Fruit fly (Drosophila melanogaster): ENCODE measurements around the gene CG3610.
A peak's percentile ranks its signal among the peaks of the same experiment; 100 is the strongest.

The CG3610 gene

DNA sequence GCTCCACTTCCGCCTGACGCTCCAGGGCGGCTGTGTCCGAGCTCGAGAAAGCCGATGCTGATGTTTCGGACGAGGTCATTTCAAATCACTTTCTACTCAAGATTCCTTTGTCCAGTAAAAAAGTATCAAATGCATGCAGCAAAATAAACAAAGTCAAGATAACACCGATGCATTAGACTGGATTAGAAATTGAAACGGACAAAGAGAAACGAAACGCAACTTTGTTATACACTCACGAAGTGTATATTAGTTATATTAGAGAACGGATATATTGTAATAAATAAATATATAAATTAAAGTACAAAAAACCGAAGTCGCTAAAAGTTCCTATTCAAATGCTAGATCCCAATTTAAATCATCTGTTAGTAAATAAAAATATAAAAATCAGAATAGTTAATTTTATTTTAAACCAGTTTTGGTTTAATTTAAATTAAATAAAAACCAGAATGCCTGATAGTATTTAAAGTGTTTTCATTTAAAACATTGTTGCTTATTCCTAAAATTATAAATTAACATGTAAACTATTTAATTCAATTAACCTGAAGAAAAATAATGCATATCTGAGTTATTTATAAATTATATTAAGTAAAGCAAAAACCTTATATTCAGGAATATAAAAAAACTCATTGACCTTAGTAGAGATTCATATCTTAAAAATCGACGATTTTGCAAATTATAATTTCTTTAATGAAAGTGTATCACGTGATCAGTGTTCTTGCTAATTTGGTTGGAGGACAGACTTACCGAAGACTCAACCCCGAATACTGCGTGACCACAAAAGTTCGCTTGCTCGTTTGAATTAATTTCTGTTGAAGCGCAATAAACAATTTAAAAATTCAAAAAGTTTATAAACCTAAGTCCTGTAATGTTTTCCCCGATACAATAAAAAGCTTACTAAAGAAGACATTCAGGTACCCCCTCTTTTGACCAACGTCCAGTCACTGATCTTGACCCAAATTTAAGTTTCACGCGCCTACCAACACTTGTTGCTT lies 49.2 kb downstream of the CG3610 start, which contains the start of gene Dph2 (continued):
- peak; percentile 6 for TF ChIP-seq Atf3 (GFP tag; optimal IDR thresholded peaks at IDR 0.05)
- TF ChIP-seq en (GFP tag; optimal IDR thresholded peaks at IDR 0.05), result peak; percentile 26
- peak; percentile 86 for TF ChIP-seq HLH3B (GFP tag; IDR thresholded peaks at IDR 0.05)
- no peak for TF ChIP-seq crp (GFP tag; optimal IDR thresholded peaks at IDR 0.05)
- no peak for TF ChIP-seq CG13123 (GFP tag; optimal IDR thresholded peaks at IDR 0.05)
- TF ChIP-seq Tbp (GFP tag; optimal IDR thresholded peaks at IDR 0.05), result no peak
- peak; percentile 43 for TF ChIP-seq tin (GFP tag; optimal IDR thresholded peaks at IDR 0.05)
- no peak for TF ChIP-seq nerfin-2 (GFP tag; IDR thresholded peaks at IDR 0.05; ENCODE audit: partially characterized antibody)
- no peak for TF ChIP-seq CG1792 (GFP tag; optimal IDR thresholded peaks at IDR 0.05)
- no peak for TF ChIP-seq wek (GFP tag; optimal IDR thresholded peaks at IDR 0.05)
- peak; percentile 78 for TF ChIP-seq ssp (GFP tag; IDR thresholded peaks at IDR 0.05)
- peak; percentile 74 for TF ChIP-seq Lhr (GFP tag; optimal IDR thresholded peaks at IDR 0.05)
- no peak for TF ChIP-seq nau (GFP tag; optimal IDR thresholded peaks at IDR 0.05)
- TF ChIP-seq Lpt (GFP tag; optimal IDR thresholded peaks at IDR 0.05), result no peak
- TF ChIP-seq gce (GFP tag; IDR thresholded peaks at IDR 0.05), result peak; percentile 60; the same call in 1 of the 3 replicates
- TF ChIP-seq Gug (GFP tag; IDR thresholded peaks at IDR 0.05), result peak; percentile 33; the same call in 2 of the 4 replicates
- TF ChIP-seq CG3995 (GFP tag; optimal IDR thresholded peaks at IDR 0.05), result peak; percentile 89
- TF ChIP-seq eve (GFP tag; optimal IDR thresholded peaks at IDR 0.05), result no peak
- TF ChIP-seq Myb (GFP tag; optimal IDR thresholded peaks at IDR 0.05), result peak; percentile 95
- no peak for TF ChIP-seq Poxn (GFP tag; IDR thresholded peaks at IDR 0.05)
- no peak for TF ChIP-seq slou (GFP tag; optimal IDR thresholded peaks at IDR 0.05)
- TF ChIP-seq CG14860 (GFP tag; IDR thresholded peaks at IDR 0.05; ENCODE audit: partially characterized antibody), result no peak
- TF ChIP-seq toy (GFP tag; IDR thresholded peaks at IDR 0.05), result peak; percentile 47; the same call in 1 of the 2 replicates
- peak; percentile 43 for TF ChIP-seq stwl (tag; optimal IDR thresholded peaks at IDR 0.05)
- peak; percentile 17 for TF ChIP-seq CG34376 (GFP tag; optimal IDR thresholded peaks at IDR 0.05)
- TF ChIP-seq CG11093 (GFP tag; IDR thresholded peaks at IDR 0.05), result peak; percentile 59; the same call in 1 of the 3 replicates
- TF ChIP-seq chm (GFP tag; IDR thresholded peaks at IDR 0.05), result peak; percentile 35; the same call in 1 of the 2 replicates
- TF ChIP-seq MESR4 (GFP tag; optimal IDR thresholded peaks at IDR 0.05), result peak; percentile 72
- TF ChIP-seq Dbx (GFP tag; IDR thresholded peaks at IDR 0.05), result peak; percentile 81
- TF ChIP-seq onecut (GFP tag; IDR thresholded peaks at IDR 0.05), result peak; percentile 42
- TF ChIP-seq CG7786 (GFP tag; optimal IDR thresholded peaks at IDR 0.05), result peak; percentile 20
- TF ChIP-seq CG33557 (GFP tag; optimal IDR thresholded peaks at IDR 0.05), result peak; percentile 55
- no peak for TF ChIP-seq CG6813 (GFP tag; optimal IDR thresholded peaks at IDR 0.05)
- TF ChIP-seq CG18011 (GFP tag; optimal IDR thresholded peaks at IDR 0.05), result no peak
- peak; percentile 64 for TF ChIP-seq fd3F (GFP tag; optimal IDR thresholded peaks at IDR 0.05)
- 0 out of 3 replicates have a peak, but pooled peaks have one; percentile 35 for TF ChIP-seq jigr1 (GFP tag; IDR thresholded peaks at IDR 0.05)
- TF ChIP-seq CG4404 (GFP tag; IDR thresholded peaks at IDR 0.05), result peak; percentile 33; the same call in 1 of the 2 replicates
- peak; percentile 23 for TF ChIP-seq slp2 (GFP tag; optimal IDR thresholded peaks at IDR 0.05)
- TF ChIP-seq crol (GFP tag; IDR thresholded peaks at IDR 0.05), result no peak
- peak; percentile 79 for TF ChIP-seq Ssrp (tag; optimal IDR thresholded peaks at IDR 0.05)
- no peak for TF ChIP-seq CG6654 (GFP tag; optimal IDR thresholded peaks at IDR 0.05)
- TF ChIP-seq sim (GFP tag; IDR thresholded peaks at IDR 0.05), result peak; percentile 69
- peak; percentile 65 for TF ChIP-seq CG11696 (GFP tag; IDR thresholded peaks at IDR 0.05)
- TF ChIP-seq grn (GFP tag; optimal IDR thresholded peaks at IDR 0.05), result no peak
- no peak for TF ChIP-seq CG4707 (GFP tag; optimal IDR thresholded peaks at IDR 0.05)
- TF ChIP-seq Xrp1 (GFP tag; IDR thresholded peaks at IDR 0.05), result peak; percentile 83
- peak; percentile 83 for TF ChIP-seq ttk (GFP tag; IDR thresholded peaks at IDR 0.05)
- TF ChIP-seq E2f2 (GFP tag; IDR thresholded peaks at IDR 0.05), result peak; percentile 84
- no peak for TF ChIP-seq CG10431 (GFP tag; optimal IDR thresholded peaks at IDR 0.05)
